Fruit fly (Drosophila melanogaster) whole organism, prepupa: ENCODE data around the gene CG14556.

ENCODE experiments used
- Eip93F ChIP-seq: fragments of 200-800 bp; sonication (Bioruptor generic); optimal IDR thresholded peaks from 2 replicates; lab custom pipeline; 2016; ENCODE audit warnings: missing biosample characterization, mild to moderate bottlenecking, missing genetic modification characterization
- Gug ChIP-seq: fragments of 200-800 bp; sonication (Bioruptor generic); IDR thresholded peaks from 2 replicates; pipeline ENCODE4 v1.3.6; 2022; ENCODE audit warnings: missing biosample characterization, missing genetic modification characterization

DNA sequence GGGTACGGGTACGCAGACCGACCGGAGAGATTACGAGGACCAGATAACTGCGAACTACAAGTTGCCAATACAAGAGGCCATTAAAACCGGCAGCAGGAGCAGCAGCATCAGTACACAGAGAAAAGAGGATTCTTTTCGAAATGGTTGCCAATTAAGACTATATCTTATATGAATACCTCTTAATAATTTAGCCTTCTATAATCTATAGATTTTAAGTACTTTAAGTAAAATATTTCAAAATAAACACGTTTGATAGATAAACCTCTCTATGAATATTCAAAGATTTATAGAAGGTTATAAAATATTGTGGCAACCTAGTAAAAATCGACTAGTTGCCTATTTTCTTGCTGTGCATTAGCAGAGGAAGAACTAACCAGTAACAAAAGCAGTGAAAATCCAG is 30.9 kb upstream of the CG14556 start:
- TF ChIP-seq Gug (GFP tag; lab: Robert Waterston, UW): no peak
- TF ChIP-seq Eip93F: no peak
